Worm (Caenorhabditis elegans): ENCODE results near the gene F32E10.8.

ce11 chrIV:7605413-7605812 is 38.0 kb downstream of the F32E10.8 start:
- TF ChIP-seq W03F9.2 (tag; optimal IDR thresholded peaks at IDR 0.05), result no peak
- TF ChIP-seq dao-5 (tag; optimal IDR thresholded peaks at IDR 0.05), result no peak
